Worm (Caenorhabditis elegans): ENCODE results near the gene F42A9.3.

- TF ChIP-seq nhr-21 (tag; optimal IDR thresholded peaks at IDR 0.05) (no peak), lin-11 (tag; optimal IDR thresholded peaks at IDR 0.05) (no peak), unc-39 (tag; optimal IDR thresholded peaks at IDR 0.05) (no peak), lin-39 (tag; optimal IDR thresholded peaks at IDR 0.05) (no peak)
These were observed 48.7 kb downstream of the F42A9.3 start for ce11 chrIV:8665778-8666177.

Measured in whole organism, L2 larva.